Worm (Caenorhabditis elegans) whole organism, late embryonic: Measurements from ENCODE around the gene clc-31.

Experiments
- ahr-1 ChIP-seq: sonication (generic microtip); optimal IDR thresholded peaks from 2 replicates; lab custom pipeline; 2016; ENCODE audit warnings: missing genetic modification characterization, missing compliant biosample characterization
- ama-1 ChIP-seq: fragments of 150-350 bp; optimal IDR thresholded peaks from 2 replicates; lab custom pipeline; 2014
- ceh-19 ChIP-seq: fragments of 200-800 bp; sonication (Bioruptor generic); optimal IDR thresholded peaks from 2 replicates; lab custom pipeline; 2018; ENCODE audit warnings: mild to moderate bottlenecking, missing genetic modification characterization, missing compliant biosample characterization
- dmd-4 ChIP-seq: sonication (generic microtip); optimal IDR thresholded peaks from 2 replicates; lab custom pipeline; 2016; ENCODE audit warnings: borderline replicate concordance, missing genetic modification characterization, missing compliant biosample characterization
- fkh-6 ChIP-seq: sonication (generic microtip); optimal IDR thresholded peaks from 2 replicates; lab custom pipeline; 2016; ENCODE audit warnings: missing genetic modification characterization, missing compliant biosample characterization
- nhr-11 ChIP-seq: fragments of 150-350 bp; optimal IDR thresholded peaks from 2 replicates; lab custom pipeline; 2014; ENCODE audit warnings: missing biosample characterization, missing genetic modification characterization
- pax-1 ChIP-seq: fragments of 150-350 bp; optimal IDR thresholded peaks from 2 replicates; lab custom pipeline; 2014; ENCODE audit warnings: missing biosample characterization, missing genetic modification characterization
- sox-2 ChIP-seq: fragments of 200-800 bp; sonication (Bioruptor generic); IDR thresholded peaks from 2 replicates; pipeline ENCODE4 v1.3.6; 2022; ENCODE audit warnings: missing genetic modification reagents, missing genetic modification characterization, missing compliant biosample characterization
- tbx-2 ChIP-seq: sonication (generic microtip); optimal IDR thresholded peaks from 2 replicates; lab custom pipeline; 2016; ENCODE audit warnings: missing genetic modification characterization, missing compliant biosample characterization

- TF ChIP-seq sox-2 (GFP tag; lab: Robert Waterston, UW), result no peak
- no peak for TF ChIP-seq ceh-19 (GFP tag; lab: Kevin White, UChicago)
- no peak for TF ChIP-seq pax-1
- TF ChIP-seq nhr-11 (tag; lab: Kevin White, UChicago), result no peak
- no peak for TF ChIP-seq fkh-6 (tag; lab: Kevin White, UChicago)
- no peak for TF ChIP-seq tbx-2 (tag; lab: Kevin White, UChicago)
- TF ChIP-seq ama-1 (lab: Kevin White, UChicago), result no peak
- TF ChIP-seq dmd-4 (tag; lab: Kevin White, UChicago), result no peak
- no peak for TF ChIP-seq ahr-1 (tag; lab: Kevin White, UChicago)
These were observed at the start of gene clc-31 for ce11 chrII:340224-340623.
